Fruit fly (Drosophila melanogaster): ENCODE results near the gene CG4849.
A peak's percentile ranks its signal among the peaks of the same experiment; 100 is the strongest.

The CG4849 gene

dm6 chr3R:27922673-27923175, 40.5 kb upstream of the CG4849 start, which contains the start of gene RpL4 (continued):
- TF ChIP-seq sc (optimal IDR thresholded peaks at IDR 0.05) (no peak), sc (GFP tag; optimal IDR thresholded peaks at IDR 0.05) (peak; percentile 88), Deaf1 (tag; optimal IDR thresholded peaks at IDR 0.05) (peak; percentile 17), gce (GFP tag; IDR thresholded peaks at IDR 0.05) (peak; percentile 90), gsb-n (tag; optimal IDR thresholded peaks at IDR 0.05) (peak; percentile 69), Hr39 (optimal IDR thresholded peaks at IDR 0.05) (no peak), sima (GFP tag; optimal IDR thresholded peaks at IDR 0.05) (peak; percentile 8), bab2 (GFP tag; optimal IDR thresholded peaks at IDR 0.05) (peak; percentile 37), Oaz (GFP tag; IDR thresholded peaks at IDR 0.05) (peak; percentile 69), BEAF-32 (GFP tag; optimal IDR thresholded peaks at IDR 0.05) (peak; percentile 37), twi (tag; optimal IDR thresholded peaks at IDR 0.05) (peak; percentile 51), CG17359 (tag; optimal IDR thresholded peaks at IDR 0.05) (peak; percentile 73), CG1832 (GFP tag; optimal IDR thresholded peaks at IDR 0.05) (no peak), gcm (GFP tag; optimal IDR thresholded peaks at IDR 0.05) (peak; percentile 65), ab (GFP tag; optimal IDR thresholded peaks at IDR 0.05) (peak; percentile 2), Sox100B (GFP tag; optimal IDR thresholded peaks at IDR 0.05) (peak; percentile 87), row (GFP tag; IDR thresholded peaks at IDR 0.05) (peak; percentile 73), jumu (GFP tag; optimal IDR thresholded peaks at IDR 0.05) (no peak), CG16863 (GFP tag; optimal IDR thresholded peaks at IDR 0.05) (peak; percentile 61), run (tag; optimal IDR thresholded peaks at IDR 0.05) (peak; percentile 33), CG2199 (GFP tag; IDR thresholded peaks at IDR 0.05) (no peak), sqz (GFP tag; optimal IDR thresholded peaks at IDR 0.05) (peak; percentile 90), Doc2 (GFP tag; IDR thresholded peaks at IDR 0.05) (no peak), dimm (GFP tag; IDR thresholded peaks at IDR 0.05) (peak; percentile 51; the same call in 1 of the 2 replicates), maf-S (GFP tag; optimal IDR thresholded peaks at IDR 0.05) (peak; percentile 56), tx (GFP tag; optimal IDR thresholded peaks at IDR 0.05) (peak; percentile 40), so (GFP tag; IDR thresholded peaks at IDR 0.05) (peak; percentile 70; the same call in 2 of the 3 replicates), CG17829 (tag; optimal IDR thresholded peaks at IDR 0.05) (no peak), Dref (GFP tag; IDR thresholded peaks at IDR 0.05) (peak; percentile 41; the same call in 1 of the 2 replicates), Elba2 (GFP tag; optimal IDR thresholded peaks at IDR 0.05) (no peak), CG15479 (GFP tag; optimal IDR thresholded peaks at IDR 0.05) (peak; percentile 35), NK7.1 (GFP tag; optimal IDR thresholded peaks at IDR 0.05) (peak; percentile 57), zf30C (GFP tag; optimal IDR thresholded peaks at IDR 0.05) (peak; percentile 39), CG13424 (tag; optimal IDR thresholded peaks at IDR 0.05) (peak; percentile 60), CG10543 (GFP tag; optimal IDR thresholded peaks at IDR 0.05) (peak; percentile 93), slou (GFP tag; optimal IDR thresholded peaks at IDR 0.05) (peak; percentile 35), CG34224 (GFP tag; IDR thresholded peaks at IDR 0.05; ENCODE audit: partially characterized antibody) (no peak), Drgx (GFP tag; IDR thresholded peaks at IDR 0.05) (0 out of 2 replicates have a peak, but pooled peaks have one; percentile 15), CG11695 (GFP tag; IDR thresholded peaks at IDR 0.05) (peak; percentile 70), CG7839 (tag; optimal IDR thresholded peaks at IDR 0.05) (peak; percentile 81), CG6272 (GFP tag; IDR thresholded peaks at IDR 0.05) (peak; percentile 52), CG31441 (GFP tag; IDR thresholded peaks at IDR 0.05) (peak; percentile 82), CG13123 (GFP tag; optimal IDR thresholded peaks at IDR 0.05) (peak; percentile 65), CG6175 (GFP tag; IDR thresholded peaks at IDR 0.05) (peak; percentile 71), bowl (GFP tag; IDR thresholded peaks at IDR 0.05) (peak; percentile 25; the same call in 1 of the 2 replicates), CG11560 (tag; IDR thresholded peaks at IDR 0.05) (no peak), Scr (GFP tag; IDR thresholded peaks at IDR 0.05; ENCODE audit: partially characterized antibody) (peak; percentile 38; the same call in 1 of the 2 replicates), CG5180 (GFP tag; optimal IDR thresholded peaks at IDR 0.05) (peak; percentile 76), ase (GFP tag; IDR thresholded peaks at IDR 0.05) (peak; percentile 74; the same call in 2 of the 3 replicates), CHES-1-like (GFP tag; optimal IDR thresholded peaks at IDR 0.05) (peak; percentile 77), wdn (GFP tag; IDR thresholded peaks at IDR 0.05) (peak; percentile 41; the same call in 1 of the 2 replicates)
